Worm (Caenorhabditis elegans): ENCODE measurements around the gene K09A9.8.

Gene K09A9.8

DNA sequence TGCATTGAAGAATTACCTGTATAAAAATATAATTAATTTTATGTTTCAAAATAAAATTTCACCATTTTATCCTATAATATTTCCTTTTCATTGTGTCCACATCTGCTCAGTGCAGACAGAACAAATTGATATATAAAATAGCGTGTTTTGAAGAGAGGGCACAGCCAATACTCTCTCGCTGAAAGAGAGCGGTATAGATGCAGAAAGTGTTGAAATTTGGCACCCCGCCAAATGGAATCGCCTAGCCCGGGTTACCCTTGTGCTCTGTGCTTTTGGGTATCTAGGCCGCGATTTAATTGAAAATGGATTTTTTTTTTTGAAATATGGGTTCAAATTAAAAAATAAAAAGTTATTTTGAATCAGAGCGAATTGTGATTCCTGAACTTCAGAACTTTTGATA, 20.2 kb upstream of the K09A9.8 start (continued):
- TF ChIP-seq nhr-25 (tag; optimal IDR thresholded peaks at IDR 0.05) (no peak), R02D3.7 (tag; optimal IDR thresholded peaks at IDR 0.05) (no peak), unc-39 (tag; optimal IDR thresholded peaks at IDR 0.05) (no peak), ztf-11 (tag; optimal IDR thresholded peaks at IDR 0.05) (no peak), blmp-1 (tag; optimal IDR thresholded peaks at IDR 0.05; ENCODE audit: insufficient read depth) (no peak), ztf-4 (tag; optimal IDR thresholded peaks at IDR 0.05) (no peak), unc-55 (GFP tag; optimal IDR thresholded peaks at IDR 0.05) (no peak), nhr-12 (tag; optimal IDR thresholded peaks at IDR 0.05) (no peak), ceh-82 (tag; optimal IDR thresholded peaks at IDR 0.05) (no peak), nhr-21 (tag; optimal IDR thresholded peaks at IDR 0.05) (no peak), fos-1 (tag; optimal IDR thresholded peaks at IDR 0.05) (peak; percentile 18), unc-62 (GFP tag; optimal IDR thresholded peaks at IDR 0.05) (no peak), elt-3 (tag; optimal IDR thresholded peaks at IDR 0.05) (no peak), elt-1 (tag; optimal IDR thresholded peaks at IDR 0.05) (no peak), ama-1 (optimal IDR thresholded peaks at IDR 0.05) (no peak), lin-11 (tag; optimal IDR thresholded peaks at IDR 0.05) (no peak)

DNA sequence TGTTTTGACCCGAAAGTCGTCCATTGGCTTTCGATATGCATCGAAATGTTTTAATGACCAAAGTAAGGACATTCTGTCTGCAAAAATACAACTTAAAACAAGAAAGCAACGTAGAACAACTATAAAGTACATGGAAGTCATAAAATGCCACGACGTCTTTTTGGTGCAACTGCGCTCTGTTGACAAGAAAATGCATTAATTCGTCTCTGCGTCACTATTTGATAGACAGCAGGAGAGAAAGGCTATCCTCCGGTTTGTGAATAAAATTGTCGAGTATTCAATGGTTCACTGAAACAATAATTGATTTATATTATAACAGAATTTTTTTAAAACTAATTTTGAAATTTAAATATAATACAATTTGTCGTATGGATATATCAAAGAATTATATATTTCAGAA, 19.5 kb upstream of the K09A9.8 start, which contains the start of gene ergi-3:
Gene ergi-3 (minus strand): TSS at position 311 of the 400 bp plus-strand sequence.
- TF ChIP-seq sma-3 (GFP tag; optimal IDR thresholded peaks at IDR 0.05): peak; percentile 33
- peak; percentile 89 for TF ChIP-seq unc-55 (GFP tag; optimal IDR thresholded peaks at IDR 0.05)
- TF ChIP-seq lsy-2 (tag; optimal IDR thresholded peaks at IDR 0.05): peak in 1 of 2 experiments; percentile 78
- TF ChIP-seq aly-2 (tag; optimal IDR thresholded peaks at IDR 0.05): no peak
- TF ChIP-seq mdl-1 (tag; optimal IDR thresholded peaks at IDR 0.05): peak in 1 of 2 experiments; percentile 5
- no peak for TF ChIP-seq ztf-11 (tag; optimal IDR thresholded peaks at IDR 0.05)
- peak; percentile 69 for TF ChIP-seq sma-9 (GFP tag; optimal IDR thresholded peaks at IDR 0.05)
- no peak for TF ChIP-seq sma-9 (tag; optimal IDR thresholded peaks at IDR 0.05)
- TF ChIP-seq ceh-16 (tag; optimal IDR thresholded peaks at IDR 0.05): no peak
- no peak for TF ChIP-seq blmp-1 (tag; optimal IDR thresholded peaks at IDR 0.05; ENCODE audit: insufficient read depth)
- peak; percentile 82 for TF ChIP-seq sem-4 (tag; optimal IDR thresholded peaks at IDR 0.05)
- no peak for TF ChIP-seq unc-62 (GFP tag; optimal IDR thresholded peaks at IDR 0.05)
- peak; percentile 55 for TF ChIP-seq ztf-4 (tag; optimal IDR thresholded peaks at IDR 0.05)
- peak; percentile 66 for TF ChIP-seq nhr-25 (tag; optimal IDR thresholded peaks at IDR 0.05)
- no peak for TF ChIP-seq nhr-77 (tag; optimal IDR thresholded peaks at IDR 0.05)
- no peak for TF ChIP-seq R02D3.7 (tag; optimal IDR thresholded peaks at IDR 0.05)
- TF ChIP-seq ZK546.5 (tag; optimal IDR thresholded peaks at IDR 0.05): no peak
- TF ChIP-seq mab-5 (tag; optimal IDR thresholded peaks at IDR 0.05): peak; percentile 54
- TF ChIP-seq zag-1 (tag; optimal IDR thresholded peaks at IDR 0.05): peak; percentile 36
- TF ChIP-seq nhr-129 (tag; optimal IDR thresholded peaks at IDR 0.05): peak; percentile 86
- TF ChIP-seq nhr-21 (tag; optimal IDR thresholded peaks at IDR 0.05): peak; percentile 41
- TF ChIP-seq C34F6.9 (tag; optimal IDR thresholded peaks at IDR 0.05): peak; percentile 86
- TF ChIP-seq crh-2 (tag; optimal IDR thresholded peaks at IDR 0.05): peak; percentile 96
- TF ChIP-seq ama-1 (optimal IDR thresholded peaks at IDR 0.05): peak; percentile 17
- peak; percentile 36 for TF ChIP-seq gmeb-1 (tag; optimal IDR thresholded peaks at IDR 0.05)
- peak; percentile 52 for TF ChIP-seq nhr-6 (tag; optimal IDR thresholded peaks at IDR 0.05)
- peak; percentile 73 for TF ChIP-seq lin-13 (GFP tag; optimal IDR thresholded peaks at IDR 0.05)
- TF ChIP-seq unc-39 (tag; optimal IDR thresholded peaks at IDR 0.05): no peak
- peak; percentile 76 for TF ChIP-seq fos-1 (tag; optimal IDR thresholded peaks at IDR 0.05)
- TF ChIP-seq snpc-4 (tag; optimal IDR thresholded peaks at IDR 0.05): peak; percentile 3
- peak; percentile 29 for TF ChIP-seq F13H6.1 (tag; optimal IDR thresholded peaks at IDR 0.05)
- TF ChIP-seq Y55F3AM.14 (GFP tag; optimal IDR thresholded peaks at IDR 0.05): no peak

DNA sequence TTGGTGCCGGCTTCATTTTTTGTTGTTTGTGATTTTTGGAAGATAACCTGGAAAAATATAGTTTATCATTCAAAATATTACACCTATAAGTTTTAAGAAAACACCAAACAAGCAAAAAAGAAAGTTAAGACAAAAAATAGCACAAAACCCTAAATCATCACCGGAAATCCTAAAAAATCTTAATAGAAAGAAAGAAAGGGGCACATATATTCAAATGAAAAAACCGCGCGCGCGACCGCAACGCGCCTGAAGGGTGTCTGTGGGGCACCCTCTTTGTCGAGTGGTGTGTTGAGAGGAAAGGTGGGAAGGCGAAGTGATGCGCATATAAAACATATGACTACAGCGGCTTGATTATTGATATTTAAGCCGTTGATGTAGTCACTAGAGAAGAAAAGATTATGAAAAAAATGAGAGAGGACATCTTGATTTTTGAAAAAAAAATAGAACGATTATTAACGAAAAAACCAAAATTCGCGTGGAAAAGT, 16.8 kb upstream of the K09A9.8 start, which contains the start of gene K09E9.3:
Gene K09E9.3 (minus strand): TSS at position 51 of the 485 bp plus-strand sequence.
- peak; percentile 36 for TF ChIP-seq unc-55 (GFP tag; optimal IDR thresholded peaks at IDR 0.05)
- no peak for TF ChIP-seq R02D3.7 (tag; optimal IDR thresholded peaks at IDR 0.05)
- peak; percentile 1 for TF ChIP-seq lin-13 (GFP tag; optimal IDR thresholded peaks at IDR 0.05)
- no peak for TF ChIP-seq blmp-1 (tag; optimal IDR thresholded peaks at IDR 0.05; ENCODE audit: insufficient read depth)
- TF ChIP-seq lsy-2 (tag; optimal IDR thresholded peaks at IDR 0.05): peak in 1 of 2 experiments; percentile 30

Measured in whole organism, L2 larva.